Worm (Caenorhabditis elegans) whole organism, L3 larva: Measurements from ENCODE around the gene str-64.

Experiments
- R02D3.7 ChIP-seq: fragments of 150-350 bp; optimal IDR thresholded peaks from 2 replicates; lab custom pipeline; 2014; ENCODE audit warnings: missing biosample characterization, missing genetic modification characterization
- ZK546.5 ChIP-seq: sonication (generic microtip); optimal IDR thresholded peaks from 2 replicates; lab custom pipeline; 2017; ENCODE audit warnings: missing biosample characterization, missing genetic modification characterization
- aly-2 ChIP-seq: fragments of 150-350 bp; optimal IDR thresholded peaks from 2 replicates; lab custom pipeline; 2014; ENCODE audit warnings: missing biosample characterization, missing genetic modification characterization
- ama-1 ChIP-seq: fragments of 150-350 bp; optimal IDR thresholded peaks from 2 replicates; lab custom pipeline; 2018
- ceh-16 ChIP-seq: sonication (generic microtip); optimal IDR thresholded peaks from 2 replicates; lab custom pipeline; 2017; ENCODE audit warnings: missing biosample characterization, missing genetic modification characterization
- ceh-82 ChIP-seq: fragments of 150-350 bp; optimal IDR thresholded peaks from 2 replicates; lab custom pipeline; 2014; ENCODE audit warnings: missing biosample characterization, missing genetic modification characterization
- ceh-9 ChIP-seq: sonication (generic microtip); optimal IDR thresholded peaks from 2 replicates; lab custom pipeline; 2018; ENCODE audit warnings: missing biosample characterization, missing genetic modification characterization
- daf-12 ChIP-seq: fragments of 150-350 bp; optimal IDR thresholded peaks from 2 replicates; lab custom pipeline; 2014; ENCODE audit warnings: missing biosample characterization, missing genetic modification reagents, missing genetic modification characterization
- egl-5 ChIP-seq: fragments of 150-350 bp; optimal IDR thresholded peaks from 2 replicates; lab custom pipeline; 2017; ENCODE audit warnings: missing biosample characterization, missing genetic modification reagents, missing genetic modification characterization, inconsistent platforms
- elt-2 ChIP-seq: sonication (generic microtip); optimal IDR thresholded peaks from 2 replicates; lab custom pipeline; 2016; ENCODE audit warnings: missing genetic modification reagents, mild to moderate bottlenecking, missing genetic modification characterization, missing compliant biosample characterization
- elt-3 ChIP-seq, 3 experiments: fragments of 150-350 bp in 1 of 3; sonication (generic microtip) in 2 of 3; optimal IDR thresholded peaks; 2 replicates in 2 of 3; 4 replicates in 1 of 3; lab custom pipeline; 2014 to 2017; ENCODE audit warnings: missing biosample characterization in 3 of 3, missing genetic modification characterization in 3 of 3
- eor-1 ChIP-seq, 2 experiments: fragments of 150-350 bp; optimal IDR thresholded peaks; 2 replicates each; lab custom pipeline; 2014 to 2018; ENCODE audit warnings: missing biosample characterization in 2 of 2, missing genetic modification characterization in 2 of 2
- fkh-10 ChIP-seq: sonication (generic microtip); optimal IDR thresholded peaks from 2 replicates; lab custom pipeline; 2017; ENCODE audit warnings: missing biosample characterization, missing genetic modification reagents, missing genetic modification characterization
- fkh-2 ChIP-seq: fragments of 150-350 bp; optimal IDR thresholded peaks from 2 replicates; lab custom pipeline; 2014; ENCODE audit warnings: missing biosample characterization, missing genetic modification reagents, missing genetic modification characterization
- jun-1 ChIP-seq: fragments of 150-350 bp; optimal IDR thresholded peaks from 2 replicates; lab custom pipeline; 2014; ENCODE audit warnings: missing biosample characterization, missing genetic modification reagents, missing genetic modification characterization
- lin-15B ChIP-seq: fragments of 150-350 bp; optimal IDR thresholded peaks from 2 replicates; lab custom pipeline; 2014; ENCODE audit warnings: missing biosample characterization, missing genetic modification characterization
- lsy-12 ChIP-seq: sonication (generic microtip); optimal IDR thresholded peaks from 2 replicates; lab custom pipeline; 2016; ENCODE audit warnings: mild to moderate bottlenecking, missing genetic modification characterization, missing compliant biosample characterization
- mml-1 ChIP-seq: fragments of 150-350 bp; sonication (generic microtip); optimal IDR thresholded peaks from 3 replicates; lab custom pipeline; 2014; ENCODE audit warnings: missing biosample characterization, missing genetic modification characterization
- nfya-1 ChIP-seq: sonication (generic microtip); optimal IDR thresholded peaks from 2 replicates; lab custom pipeline; 2017; ENCODE audit warnings: missing genetic modification characterization, mild to moderate bottlenecking, missing compliant biosample characterization, antibody characterized with exemption, moderate library complexity; ENCODE audit not compliant: insufficient read depth
- nhr-11 ChIP-seq: fragments of 150-350 bp; optimal IDR thresholded peaks from 2 replicates; lab custom pipeline; 2014; ENCODE audit warnings: missing biosample characterization, missing genetic modification characterization
- nhr-12 ChIP-seq: fragments of 150-350 bp; optimal IDR thresholded peaks from 2 replicates; lab custom pipeline; 2014; ENCODE audit warnings: missing biosample characterization, missing genetic modification characterization
- nhr-23 ChIP-seq: fragments of 150-350 bp; optimal IDR thresholded peaks from 2 replicates; lab custom pipeline; 2014; ENCODE audit warnings: missing biosample characterization, missing genetic modification reagents, missing genetic modification characterization
- nhr-25 ChIP-seq: sonication (generic microtip); optimal IDR thresholded peaks from 2 replicates; lab custom pipeline; 2017; ENCODE audit warnings: missing biosample characterization, missing genetic modification characterization
- nhr-67 ChIP-seq: fragments of 150-350 bp; optimal IDR thresholded peaks from 2 replicates; lab custom pipeline; 2014; ENCODE audit warnings: missing biosample characterization, missing genetic modification characterization
- nhr-77 ChIP-seq: fragments of 150-350 bp; optimal IDR thresholded peaks from 2 replicates; lab custom pipeline; 2014; ENCODE audit warnings: missing biosample characterization, missing genetic modification characterization
- pha-4 ChIP-seq: fragments of 150-350 bp; optimal IDR thresholded peaks from 2 replicates; lab custom pipeline; 2014; ENCODE audit warnings: missing biosample characterization, missing genetic modification reagents, missing genetic modification characterization
- sea-2 ChIP-seq: fragments of 150-350 bp; sonication (generic microtip); optimal IDR thresholded peaks from 4 replicates; lab custom pipeline; 2014; ENCODE audit warnings: missing biosample characterization, missing genetic modification reagents, missing genetic modification characterization
- skn-1 ChIP-seq: fragments of 150-350 bp; optimal IDR thresholded peaks from 2 replicates; lab custom pipeline; 2014; ENCODE audit warnings: missing biosample characterization, missing genetic modification characterization
- snpc-4 ChIP-seq: fragments of 150-350 bp; optimal IDR thresholded peaks from 2 replicates; lab custom pipeline; 2014; ENCODE audit warnings: missing biosample characterization, missing genetic modification characterization
- tbx-2 ChIP-seq: sonication (generic microtip); optimal IDR thresholded peaks from 2 replicates; lab custom pipeline; 2016; ENCODE audit warnings: mild to moderate bottlenecking, missing genetic modification characterization, missing compliant biosample characterization
- unc-39 ChIP-seq: sonication (generic microtip); optimal IDR thresholded peaks from 4 replicates; lab custom pipeline; 2017; ENCODE audit warnings: missing biosample characterization, missing genetic modification characterization
- unc-62 ChIP-seq: fragments of 150-350 bp; sonication (generic microtip); optimal IDR thresholded peaks from 4 replicates; lab custom pipeline; 2014; ENCODE audit warnings: missing biosample characterization, missing genetic modification reagents, missing genetic modification characterization
- zag-1 ChIP-seq: fragments of 150-350 bp; optimal IDR thresholded peaks from 2 replicates; lab custom pipeline; 2014; ENCODE audit warnings: missing biosample characterization, missing genetic modification characterization
- ztf-11 ChIP-seq: fragments of 150-350 bp; optimal IDR thresholded peaks from 2 replicates; lab custom pipeline; 2014; ENCODE audit warnings: missing biosample characterization, missing genetic modification characterization

str-64 gene

DNA sequence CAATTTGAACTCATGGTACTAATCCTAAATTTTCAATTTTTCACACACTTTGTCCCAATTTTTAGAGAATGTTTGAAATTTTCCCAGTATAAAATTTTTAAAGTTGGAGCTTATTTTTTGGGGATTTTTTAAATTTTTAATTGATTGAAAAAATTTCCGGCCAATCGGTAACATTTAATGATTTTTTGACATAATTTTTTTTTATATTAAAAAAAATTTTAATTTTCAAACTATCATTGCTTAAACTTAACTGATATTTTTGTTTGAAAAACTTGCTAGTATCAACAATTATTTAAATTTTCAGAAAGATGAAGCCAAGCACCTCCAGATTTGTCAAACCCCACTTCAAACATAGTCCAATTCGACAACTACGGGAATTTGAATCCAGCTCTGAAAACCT lies 25.8 kb upstream of the str-64 start, which contains the start of gene T28A11.22:
Gene T28A11.22, plus strand, starts transcription at position 301 of the 400 bp plus-strand sequence.
- TF ChIP-seq jun-1 (tag; lab: Kevin White, UChicago) (no peak), ceh-16 (tag; lab: Kevin White, UChicago) (no peak), skn-1 (no peak), nhr-11 (no peak), fkh-10 (GFP tag; lab: Kevin White, UChicago) (no peak), pha-4 (no peak), fkh-2 (tag; lab: Kevin White, UChicago) (no peak), lin-15B (tag; lab: Kevin White, UChicago) (no peak), nhr-67 (tag; lab: Kevin White, UChicago) (no peak), eor-1 (tag; optimal IDR thresholded peaks at IDR 0.05; lab: Kevin White, UChicago) (no peak), nhr-23 (tag; lab: Kevin White, UChicago) (no peak), ceh-82 (tag; lab: Kevin White, UChicago) (no peak), ceh-9 (no peak), tbx-2 (no peak), unc-39 (tag; lab: Kevin White, UChicago) (no peak), nhr-25 (tag; lab: Kevin White, UChicago) (no peak), mml-1 (tag; lab: Kevin White, UChicago) (no peak), daf-12 (tag; lab: Kevin White, UChicago) (no peak)

DNA sequence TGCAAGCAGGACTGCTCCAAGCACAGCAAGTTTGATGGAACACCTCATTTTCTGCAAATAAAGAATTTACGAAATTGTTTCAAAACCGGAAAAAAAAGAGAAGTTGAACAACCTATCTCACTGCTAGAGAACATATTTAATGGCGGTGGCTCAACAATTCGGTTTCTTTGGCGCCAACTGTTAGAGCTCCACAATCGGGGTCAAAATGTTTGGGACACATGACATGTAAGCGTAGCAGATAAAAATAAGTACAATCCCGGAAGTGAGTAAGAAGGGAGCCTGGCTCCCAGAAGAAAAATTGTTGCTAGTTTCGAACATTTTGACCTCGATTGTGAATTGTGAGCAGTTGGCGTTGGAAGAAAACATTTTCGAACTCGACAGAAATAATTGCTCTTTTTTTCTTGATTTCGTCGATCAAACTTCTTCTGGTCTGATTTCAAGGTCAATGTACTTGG lies 23.9 kb upstream of the str-64 start, which contains the start of gene T28A11.16:
Gene T28A11.16, minus strand, starts transcription at position 51 of the 455 bp plus-strand sequence.
- TF ChIP-seq nhr-12 (tag; lab: Kevin White, UChicago) (no peak), elt-3 (tag; optimal IDR thresholded peaks at IDR 0.05; lab: Kevin White, UChicago) (no peak), pha-4 (no peak), ceh-16 (tag; lab: Kevin White, UChicago) (no peak), aly-2 (tag; lab: Kevin White, UChicago) (no peak)

DNA sequence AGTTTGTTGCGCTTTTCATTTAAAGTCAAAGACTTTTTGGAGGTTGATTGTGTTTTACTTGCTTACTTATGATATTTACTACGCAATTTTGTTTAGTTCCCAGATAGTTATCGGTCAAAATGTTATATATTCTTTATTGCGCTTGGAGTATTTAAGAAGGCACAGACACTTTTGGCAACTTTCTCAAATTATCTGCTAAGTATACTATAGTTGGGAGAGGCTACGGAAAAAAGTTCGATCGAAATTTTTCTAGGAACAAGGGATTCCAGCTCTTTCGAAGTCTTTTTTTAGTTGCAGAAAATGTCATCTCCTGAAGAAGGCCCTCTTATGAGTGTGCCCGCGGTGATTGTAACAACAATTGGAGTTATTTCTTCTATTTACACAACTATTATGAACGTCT lies 23.0 kb upstream of the str-64 start, which contains the start of gene srbc-5:
Gene srbc-5, plus strand, starts transcription at position 301 of the 400 bp plus-strand sequence.
- TF ChIP-seq snpc-4 (tag; lab: Kevin White, UChicago) (no peak), lsy-12 (tag; lab: Kevin White, UChicago) (no peak), lin-15B (tag; lab: Kevin White, UChicago) (no peak), skn-1 (no peak), unc-62 (GFP tag; lab: Kevin White, UChicago) (no peak), fkh-2 (tag; lab: Kevin White, UChicago) (no peak), elt-3 (tag; optimal IDR thresholded peaks at IDR 0.05; lab: Kevin White, UChicago) (no peak), ztf-11 (tag; lab: Kevin White, UChicago) (no peak), nfya-1 (tag; lab: Kevin White, UChicago) (no peak), fkh-10 (GFP tag; lab: Kevin White, UChicago) (no peak), tbx-2 (no peak), zag-1 (no peak)

DNA sequence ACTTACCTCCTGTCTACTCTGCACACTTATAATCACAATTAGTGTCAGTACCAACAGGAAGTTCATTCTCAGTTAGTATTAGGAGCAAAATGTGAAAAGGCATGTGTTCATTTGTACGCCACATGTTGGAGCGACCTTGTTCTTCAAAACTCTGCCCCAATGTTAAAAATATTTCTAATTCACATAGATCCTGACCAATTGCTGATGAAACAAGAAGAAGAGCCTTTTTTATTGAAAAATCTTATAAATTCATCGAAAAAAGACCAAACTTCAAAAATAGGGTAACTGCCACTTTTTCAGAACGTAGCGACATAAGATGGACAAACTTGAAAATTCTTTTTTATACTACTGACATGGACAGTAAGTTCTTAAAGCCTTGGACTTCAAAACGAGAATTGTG lies 16.9 kb upstream of the str-64 start, which contains the start of gene T28A11.17:
Gene T28A11.17, minus strand, starts transcription at position 101 of the 400 bp plus-strand sequence.
- TF ChIP-seq elt-2 (no peak), lsy-12 (tag; lab: Kevin White, UChicago) (no peak), ceh-82 (tag; lab: Kevin White, UChicago) (no peak), ZK546.5 (no peak), egl-5 (tag; lab: Kevin White, UChicago) (no peak), eor-1 (tag; optimal IDR thresholded peaks at IDR 0.05; lab: Kevin White, UChicago) (no peak), daf-12 (tag; lab: Kevin White, UChicago) (no peak), nhr-77 (tag; lab: Kevin White, UChicago) (no peak), ama-1 (no peak), sea-2 (GFP tag; lab: Kevin White, UChicago) (no peak), nhr-12 (tag; lab: Kevin White, UChicago) (no peak), tbx-2 (no peak), R02D3.7 (no peak), nhr-67 (tag; lab: Kevin White, UChicago) (no peak), ceh-16 (tag; lab: Kevin White, UChicago) (no peak), unc-62 (GFP tag; lab: Kevin White, UChicago) (no peak)

DNA sequence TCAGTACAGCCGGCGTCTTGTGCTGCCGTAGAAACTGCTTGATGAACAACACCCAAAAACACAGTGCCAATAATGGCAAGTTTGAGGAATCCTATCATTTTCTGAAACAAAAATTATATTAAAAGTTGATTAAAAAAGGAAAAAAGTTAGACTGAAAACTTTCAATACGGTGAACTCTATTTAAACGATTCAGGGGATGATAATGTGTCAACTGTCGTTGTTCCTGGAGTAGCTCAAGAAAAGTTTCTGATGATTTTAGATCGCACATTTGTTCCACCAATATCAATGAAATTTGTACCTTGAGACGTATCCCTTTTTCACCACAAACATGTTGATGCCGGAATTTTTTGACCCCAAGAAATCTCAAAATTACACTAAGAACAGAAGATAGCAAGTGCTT lies 15.1 kb upstream of the str-64 start, which contains the start of gene T28A11.18:
Gene T28A11.18, minus strand, starts transcription at position 101 of the 400 bp plus-strand sequence.
- no peak for TF ChIP-seq sea-2 (GFP tag; lab: Kevin White, UChicago)
- TF ChIP-seq ama-1 = no peak
